Fruit fly (Drosophila melanogaster) whole organism, adult: ENCODE results near the gene fln.

Experiments
- CG12768 ChIP-seq: fragments of 200-800 bp; sonication (Bioruptor generic); optimal IDR thresholded peaks from 2 replicates; lab custom pipeline; 2017; ENCODE audit warnings: missing biosample characterization, missing genetic modification characterization, mild to moderate bottlenecking, moderate library complexity, missing genetic modification reagents
- CG14711 ChIP-seq: fragments of 200-800 bp; sonication (Bioruptor generic); optimal IDR thresholded peaks from 2 replicates; lab custom pipeline; 2018; ENCODE audit warnings: missing biosample characterization, mild to moderate bottlenecking, missing genetic modification characterization, moderate library complexity
- CG1620 ChIP-seq: fragments of 200-800 bp; sonication (Bioruptor generic); optimal IDR thresholded peaks from 2 replicates; lab custom pipeline; 2016; ENCODE audit warnings: missing biosample characterization, missing genetic modification characterization
- CG33017 ChIP-seq: fragments of 200-800 bp; sonication (Bioruptor generic); optimal IDR thresholded peaks from 2 replicates; lab custom pipeline; 2018; ENCODE audit warnings: missing biosample characterization, mild to moderate bottlenecking, missing genetic modification characterization, moderate library complexity
- CG5204 ChIP-seq: fragments of 200-800 bp; sonication (Bioruptor generic); optimal IDR thresholded peaks from 2 replicates; lab custom pipeline; 2016; ENCODE audit warnings: missing biosample characterization, missing genetic modification characterization
- CG7101 ChIP-seq: fragments of 200-800 bp; sonication (Bioruptor generic); optimal IDR thresholded peaks from 2 replicates; lab custom pipeline; 2018; ENCODE audit warnings: missing biosample characterization, mild to moderate bottlenecking, missing genetic modification characterization, moderate library complexity
- Clk ChIP-seq: fragments of 200-800 bp; sonication (Bioruptor generic); optimal IDR thresholded peaks from 2 replicates; lab custom pipeline; 2017; ENCODE audit warnings: missing biosample characterization, missing genetic modification characterization
- Crg-1 ChIP-seq: fragments of 200-800 bp; sonication (Bioruptor generic); optimal IDR thresholded peaks from 2 replicates; lab custom pipeline; 2016; ENCODE audit warnings: missing biosample characterization, missing genetic modification characterization
- Mnt ChIP-seq: fragments of 200-800 bp; sonication (Bioruptor generic); optimal IDR thresholded peaks from 2 replicates; lab custom pipeline; 2016; ENCODE audit warnings: missing biosample characterization, mild to moderate bottlenecking, missing genetic modification characterization
- bab1 ChIP-seq: fragments of 200-800 bp; sonication (Bioruptor generic); optimal IDR thresholded peaks from 3 replicates; lab custom pipeline; 2019; ENCODE audit warnings: missing biosample characterization, mild to moderate bottlenecking, missing genetic modification characterization, moderate library complexity
- kay ChIP-seq: fragments of 200-800 bp; sonication (Bioruptor generic); peaks from one replicate; lab custom pipeline; 2016; ENCODE audit warnings: missing biosample characterization, missing genetic modification characterization, borderline replicate concordance
- ovo ChIP-seq: fragments of 200-800 bp; sonication (Bioruptor generic); optimal IDR thresholded peaks from 2 replicates; lab custom pipeline; 2016; ENCODE audit warnings: missing biosample characterization, missing genetic modification characterization
- pad ChIP-seq: fragments of 200-800 bp; sonication (Bioruptor generic); optimal IDR thresholded peaks from 3 replicates; lab custom pipeline; 2017; ENCODE audit warnings: missing biosample characterization, missing genetic modification characterization, mild to moderate bottlenecking, moderate library complexity, missing genetic modification reagents
- toe ChIP-seq: fragments of 200-800 bp; sonication (Bioruptor generic); optimal IDR thresholded peaks from 2 replicates; lab custom pipeline; 2016; ENCODE audit warnings: missing biosample characterization, missing genetic modification characterization

DNA sequence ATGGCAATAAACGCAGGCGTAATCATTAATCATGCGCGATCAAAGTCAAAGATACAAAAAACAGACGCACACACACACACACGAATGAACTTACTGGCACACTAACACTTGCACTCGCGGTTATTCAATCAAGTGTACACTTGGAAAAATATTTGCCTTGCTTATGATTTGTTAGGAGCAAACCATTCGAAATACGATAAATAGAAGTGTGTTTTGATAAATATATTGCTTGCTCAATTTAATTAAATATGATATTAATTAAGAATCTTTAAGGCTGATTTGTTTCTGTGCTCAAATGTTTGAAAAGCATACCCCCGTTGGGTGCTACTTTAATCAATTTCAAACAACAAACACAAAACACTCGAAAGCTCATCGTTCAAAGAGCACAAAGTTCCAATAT, 45.6 kb downstream of the fln start:
- TF ChIP-seq CG14711 (tag; lab: Kevin White, UChicago) (no peak), Crg-1 (GFP tag; lab: Kevin White, UChicago) (no peak), Clk (GFP tag; lab: Kevin White, UChicago) (no peak), ovo (no peak), CG7101 (no peak), CG5204 (no peak), kay (GFP tag; lab: Kevin White, UChicago) (no peak), CG1620 (GFP tag; lab: Kevin White, UChicago) (no peak), pad (GFP tag; lab: Kevin White, UChicago) (no peak), CG12768 (GFP tag; lab: Kevin White, UChicago) (no peak), toe (GFP tag; lab: Kevin White, UChicago) (no peak), bab1 (GFP tag; lab: Kevin White, UChicago) (no peak), Mnt (GFP tag; lab: Kevin White, UChicago) (no peak), CG33017 (tag; lab: Kevin White, UChicago) (no peak)
